Worm (Caenorhabditis elegans) whole organism, midembryonic: ENCODE measurements around the gene T25G12.11.

Source experiments
- cog-1 ChIP-seq: sonication (generic microtip); optimal IDR thresholded peaks from 2 replicates; lab custom pipeline; 2016; ENCODE audit warnings: missing genetic modification characterization, missing compliant biosample characterization
- flt-1 ChIP-seq: fragments of 200-800 bp; sonication (Bioruptor generic); IDR thresholded peaks from 2 replicates; pipeline ENCODE4 v1.3.6; 2022; ENCODE audit warnings: missing genetic modification characterization, missing compliant biosample characterization
- klf-2 ChIP-seq: fragments of 200-800 bp; sonication (Bioruptor generic); conservative IDR thresholded peaks from 2 replicates; pipeline ENCODE4 v1.3.6; 2022; ENCODE audit warnings: missing genetic modification reagents, missing genetic modification characterization, missing compliant biosample characterization
- med-1 ChIP-seq: sonication (generic microtip); optimal IDR thresholded peaks from 2 replicates; lab custom pipeline; 2017; ENCODE audit warnings: missing genetic modification characterization, mild to moderate bottlenecking, missing compliant biosample characterization, antibody characterized with exemption, missing genetic modification reagents; ENCODE audit not compliant: insufficient read depth
- ref-1 ChIP-seq: fragments of 200-800 bp; sonication (Bioruptor generic); conservative IDR thresholded peaks from 2 replicates; pipeline ENCODE4 v1.3.6; 2022; ENCODE audit warnings: missing genetic modification reagents, missing genetic modification characterization, missing compliant biosample characterization
- tab-1 ChIP-seq: fragments of 200-800 bp; sonication (Bioruptor generic); IDR thresholded peaks from 2 replicates; pipeline ENCODE4 v1.3.6; 2022; ENCODE audit warnings: missing genetic modification characterization, missing compliant biosample characterization
- ztf-29 ChIP-seq: fragments of 200-800 bp; sonication (Bioruptor generic); IDR thresholded peaks from 2 replicates; pipeline ENCODE4 v1.3.6; 2022; ENCODE audit warnings: missing genetic modification reagents, missing genetic modification characterization, missing compliant biosample characterization

- TF ChIP-seq med-1 (GFP tag; lab: Kevin White, UChicago) (no peak), cog-1 (no peak), flt-1 (GFP tag; lab: Robert Waterston, UW) (no peak), ref-1 (GFP tag; lab: Robert Waterston, UW) (no peak), klf-2 (no peak), ztf-29 (no peak), tab-1 (GFP tag; lab: Robert Waterston, UW) (no peak)
These were observed 7.2 kb downstream of the T25G12.11 start, which contains the start of gene T25G12.6 for ce11 chrX:17230108-17230507.
